Fruit fly (Drosophila melanogaster) whole organism, adult: ENCODE data around the gene CG18585.

Source experiments
- CG1620 ChIP-seq: fragments of 200-800 bp; sonication (Bioruptor generic); optimal IDR thresholded peaks from 2 replicates; lab custom pipeline; 2016; ENCODE audit warnings: missing biosample characterization, missing genetic modification characterization
- CG33017 ChIP-seq: fragments of 200-800 bp; sonication (Bioruptor generic); optimal IDR thresholded peaks from 2 replicates; lab custom pipeline; 2018; ENCODE audit warnings: missing biosample characterization, mild to moderate bottlenecking, missing genetic modification characterization, moderate library complexity
- Clk ChIP-seq: fragments of 200-800 bp; sonication (Bioruptor generic); optimal IDR thresholded peaks from 2 replicates; lab custom pipeline; 2017; ENCODE audit warnings: missing biosample characterization, missing genetic modification characterization
- Mnt ChIP-seq: fragments of 200-800 bp; sonication (Bioruptor generic); optimal IDR thresholded peaks from 2 replicates; lab custom pipeline; 2016; ENCODE audit warnings: missing biosample characterization, mild to moderate bottlenecking, missing genetic modification characterization
- cnc ChIP-seq, 2 experiments: fragments of >200 bp; optimal IDR thresholded peaks; 2 replicates each; lab custom pipeline; 2017
- kay ChIP-seq: fragments of 200-800 bp; sonication (Bioruptor generic); peaks from one replicate; lab custom pipeline; 2016; ENCODE audit warnings: missing biosample characterization, missing genetic modification characterization, borderline replicate concordance
- tj ChIP-seq: fragments of 200-800 bp; sonication (Bioruptor generic); optimal IDR thresholded peaks from 3 replicates; lab custom pipeline; 2017; ENCODE audit warnings: missing biosample characterization, mild to moderate bottlenecking, missing genetic modification characterization, moderate library complexity
- toe ChIP-seq: fragments of 200-800 bp; sonication (Bioruptor generic); optimal IDR thresholded peaks from 2 replicates; lab custom pipeline; 2016; ENCODE audit warnings: missing biosample characterization, missing genetic modification characterization

DNA sequence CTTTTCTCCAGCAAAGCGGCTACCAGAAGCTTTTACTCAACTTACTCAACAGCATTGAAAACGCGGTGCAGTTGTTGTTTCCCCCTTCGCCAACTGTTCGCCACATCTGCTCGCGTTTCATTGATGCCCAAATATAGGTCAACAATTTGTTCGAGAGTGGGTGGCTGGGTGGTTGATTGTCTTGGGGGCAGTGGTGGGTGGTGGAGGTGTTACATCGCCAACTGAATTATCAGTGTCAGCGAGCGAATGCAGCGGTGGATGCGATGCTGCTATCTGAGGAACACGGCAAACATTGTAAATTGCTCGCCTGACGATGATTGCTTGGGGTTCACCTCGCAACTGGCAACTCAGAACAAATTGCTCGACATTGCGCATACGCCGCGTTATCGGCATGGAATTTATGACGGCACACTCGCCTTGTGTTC lies 15.1 kb downstream of the CG18585 start:
- TF ChIP-seq tj (GFP tag; lab: Kevin White, UChicago): no peak
- no peak for TF ChIP-seq CG1620
- no peak for TF ChIP-seq toe (GFP tag; lab: Kevin White, UChicago)
- no peak for TF ChIP-seq CG33017
- TF ChIP-seq Mnt (GFP tag; lab: Kevin White, UChicago): no peak
- TF ChIP-seq Clk (GFP tag; lab: Kevin White, UChicago): no peak
- no peak for TF ChIP-seq kay (GFP tag; lab: Kevin White, UChicago)
- no peak for TF ChIP-seq cnc (optimal IDR thresholded peaks at IDR 0.05; lab: Kevin White, UChicago)
